Worm (Caenorhabditis elegans) whole organism, mixed stage, embryonic: ENCODE measurements around the gene F13D2.1.

Source experiments
- blmp-1 ChIP-seq: fragments of 150-350 bp; optimal IDR thresholded peaks from 2 replicates; lab custom pipeline; 2014; ENCODE audit warnings: missing biosample characterization, missing genetic modification characterization
- ceh-83 ChIP-seq: fragments of 200-800 bp; sonication (Bioruptor generic); optimal IDR thresholded peaks from 2 replicates; lab custom pipeline; 2018; ENCODE audit warnings: mild to moderate bottlenecking, missing genetic modification characterization, missing compliant biosample characterization
- cnd-1 ChIP-seq: fragments of 200-800 bp; sonication (Bioruptor generic); optimal IDR thresholded peaks from 2 replicates; lab custom pipeline; 2018; ENCODE audit warnings: mild to moderate bottlenecking, missing genetic modification characterization, missing compliant biosample characterization
- lsy-2 ChIP-seq: fragments of 150-350 bp; optimal IDR thresholded peaks from 2 replicates; lab custom pipeline; 2014; ENCODE audit warnings: missing biosample characterization, missing genetic modification characterization
- mep-1 ChIP-seq: fragments of 150-350 bp; optimal IDR thresholded peaks from 2 replicates; lab custom pipeline; 2017; ENCODE audit warnings: missing biosample characterization, missing genetic modification reagents, missing genetic modification characterization, inconsistent platforms
- nhr-237 ChIP-seq: fragments of 150-350 bp; optimal IDR thresholded peaks from 2 replicates; lab custom pipeline; 2014; ENCODE audit warnings: missing biosample characterization, missing genetic modification characterization
- tbx-8 ChIP-seq: fragments of 200-800 bp; sonication (Bioruptor generic); optimal IDR thresholded peaks from 2 replicates; lab custom pipeline; 2018; ENCODE audit warnings: mild to moderate bottlenecking, missing genetic modification characterization, moderate library complexity, missing compliant biosample characterization
- unc-39 ChIP-seq: fragments of 150-350 bp; optimal IDR thresholded peaks from 2 replicates; lab custom pipeline; 2014; ENCODE audit warnings: missing biosample characterization, missing genetic modification characterization
- unc-62 ChIP-seq: fragments of 150-350 bp; optimal IDR thresholded peaks from 2 replicates; lab custom pipeline; 2014; ENCODE audit warnings: missing biosample characterization, missing genetic modification reagents, missing genetic modification characterization

ce11 chrX:11120808-11121207 lies 68.6 kb downstream of the F13D2.1 start, which contains the start of gene R08B4.3:
- no peak for TF ChIP-seq unc-39 (tag; lab: Kevin White, UChicago)
- TF ChIP-seq nhr-237 (tag; lab: Kevin White, UChicago), result no peak
- TF ChIP-seq unc-62 (GFP tag; lab: Kevin White, UChicago), result no peak
- no peak for TF ChIP-seq cnd-1
- no peak for TF ChIP-seq lsy-2 (tag; lab: Kevin White, UChicago)
- no peak for TF ChIP-seq ceh-83 (GFP tag; lab: Kevin White, UChicago)
- TF ChIP-seq mep-1 (tag; lab: Kevin White, UChicago), result no peak
- TF ChIP-seq blmp-1 (tag; lab: Kevin White, UChicago), result no peak
- TF ChIP-seq tbx-8 (GFP tag; lab: Kevin White, UChicago), result no peak
